Worm (Caenorhabditis elegans) whole organism, L2 larva: ENCODE measurements around the gene C49C3.8.

Experiments
- C34F6.9 ChIP-seq: fragments of 150-350 bp; optimal IDR thresholded peaks from 2 replicates; lab custom pipeline; 2014; ENCODE audit warnings: missing biosample characterization, missing genetic modification characterization
- F13H6.1 ChIP-seq: sonication (generic microtip); optimal IDR thresholded peaks from 2 replicates; lab custom pipeline; 2016; ENCODE audit warnings: missing genetic modification characterization, missing compliant biosample characterization
- Y55F3AM.14 ChIP-seq: fragments of 200-800 bp; sonication (Bioruptor generic); optimal IDR thresholded peaks from 2 replicates; lab custom pipeline; 2018; ENCODE audit warnings: mild to moderate bottlenecking, missing genetic modification characterization, missing compliant biosample characterization
- ZK546.5 ChIP-seq: sonication (generic microtip); optimal IDR thresholded peaks from 2 replicates; lab custom pipeline; 2017; ENCODE audit warnings: missing biosample characterization, missing genetic modification characterization
- aly-2 ChIP-seq: fragments of 150-350 bp; optimal IDR thresholded peaks from 2 replicates; lab custom pipeline; 2014; ENCODE audit warnings: missing biosample characterization, missing genetic modification characterization
- ama-1 ChIP-seq: fragments of 150-350 bp; optimal IDR thresholded peaks from 2 replicates; lab custom pipeline; 2018; ENCODE audit warnings: inconsistent platforms
- blmp-1 ChIP-seq: sonication (generic microtip); optimal IDR thresholded peaks from 2 replicates; lab custom pipeline; 2017; ENCODE audit warnings: missing genetic modification characterization, mild to moderate bottlenecking, missing compliant biosample characterization, antibody characterized with exemption, moderate library complexity; ENCODE audit not compliant: insufficient read depth
- ceh-16 ChIP-seq: fragments of 150-350 bp; optimal IDR thresholded peaks from 2 replicates; lab custom pipeline; 2014; ENCODE audit warnings: missing biosample characterization, missing genetic modification characterization
- ceh-82 ChIP-seq: fragments of 150-350 bp; optimal IDR thresholded peaks from 2 replicates; lab custom pipeline; 2014; ENCODE audit warnings: missing biosample characterization, missing genetic modification characterization
- crh-2 ChIP-seq: sonication (generic microtip); optimal IDR thresholded peaks from 2 replicates; lab custom pipeline; 2017; ENCODE audit warnings: missing biosample characterization, missing genetic modification characterization
- elt-1 ChIP-seq: fragments of 150-350 bp; optimal IDR thresholded peaks from 2 replicates; lab custom pipeline; 2014; ENCODE audit warnings: missing biosample characterization, missing genetic modification characterization
- elt-3 ChIP-seq: sonication (generic microtip); optimal IDR thresholded peaks from 2 replicates; lab custom pipeline; 2017; ENCODE audit warnings: missing biosample characterization, missing genetic modification characterization
- fos-1 ChIP-seq: fragments of 150-350 bp; optimal IDR thresholded peaks from 2 replicates; lab custom pipeline; 2014; ENCODE audit warnings: missing biosample characterization, missing genetic modification characterization
- gmeb-1 ChIP-seq: fragments of 150-350 bp; optimal IDR thresholded peaks from 2 replicates; lab custom pipeline; 2014; ENCODE audit warnings: missing biosample characterization, missing genetic modification characterization
- lin-13 ChIP-seq: fragments of 150-350 bp; optimal IDR thresholded peaks from 2 replicates; lab custom pipeline; 2014; ENCODE audit warnings: missing biosample characterization, missing genetic modification reagents, missing genetic modification characterization
- lin-39 ChIP-seq: fragments of 150-350 bp; optimal IDR thresholded peaks from 2 replicates; lab custom pipeline; 2014; ENCODE audit warnings: missing biosample characterization, missing genetic modification reagents, missing genetic modification characterization
- mab-5 ChIP-seq: fragments of 150-350 bp; optimal IDR thresholded peaks from 2 replicates; lab custom pipeline; 2014; ENCODE audit warnings: missing biosample characterization, missing genetic modification characterization
- mbf-1 ChIP-seq: sonication (generic microtip); optimal IDR thresholded peaks from 2 replicates; lab custom pipeline; 2017; ENCODE audit warnings: missing biosample characterization, missing genetic modification characterization
- mdl-1 ChIP-seq, 2 experiments: fragments of 150-350 bp in 1 of 2; sonication (generic microtip) in 1 of 2; optimal IDR thresholded peaks; 2 replicates each; lab custom pipeline; 2017; ENCODE audit warnings: missing biosample characterization in 2 of 2, missing genetic modification characterization in 2 of 2
- nhr-10 ChIP-seq: sonication (generic microtip); optimal IDR thresholded peaks from 2 replicates; lab custom pipeline; 2017; ENCODE audit warnings: missing biosample characterization, missing genetic modification characterization
- nhr-11 ChIP-seq: fragments of 150-350 bp; optimal IDR thresholded peaks from 2 replicates; lab custom pipeline; 2014; ENCODE audit warnings: missing biosample characterization, missing genetic modification characterization
- nhr-12 ChIP-seq: fragments of 150-350 bp; optimal IDR thresholded peaks from 2 replicates; lab custom pipeline; 2014; ENCODE audit warnings: missing biosample characterization, missing genetic modification characterization
- nhr-129 ChIP-seq: fragments of 150-350 bp; optimal IDR thresholded peaks from 2 replicates; lab custom pipeline; 2014; ENCODE audit warnings: missing biosample characterization, missing genetic modification characterization
- nhr-21 ChIP-seq: fragments of 150-350 bp; optimal IDR thresholded peaks from 2 replicates; lab custom pipeline; 2014; ENCODE audit warnings: missing biosample characterization, missing genetic modification characterization
- nhr-77 ChIP-seq: fragments of 150-350 bp; optimal IDR thresholded peaks from 2 replicates; lab custom pipeline; 2014; ENCODE audit warnings: missing biosample characterization, missing genetic modification characterization
- peb-1 ChIP-seq: fragments of 150-350 bp; optimal IDR thresholded peaks from 2 replicates; lab custom pipeline; 2014; ENCODE audit warnings: missing biosample characterization, missing genetic modification characterization
- sem-4 ChIP-seq: fragments of 150-350 bp; optimal IDR thresholded peaks from 2 replicates; lab custom pipeline; 2014; ENCODE audit warnings: missing biosample characterization, missing genetic modification reagents, missing genetic modification characterization
- skn-1 ChIP-seq: sonication (generic microtip); optimal IDR thresholded peaks from 2 replicates; lab custom pipeline; 2017; ENCODE audit warnings: missing biosample characterization, missing genetic modification characterization
- sma-3 ChIP-seq: sonication (generic microtip); optimal IDR thresholded peaks from 2 replicates; lab custom pipeline; 2016; ENCODE audit warnings: missing genetic modification reagents, missing genetic modification characterization, missing compliant biosample characterization
- snpc-4 ChIP-seq: fragments of 150-350 bp; optimal IDR thresholded peaks from 2 replicates; lab custom pipeline; 2014; ENCODE audit warnings: missing biosample characterization, missing genetic modification characterization
- unc-39 ChIP-seq: fragments of 150-350 bp; optimal IDR thresholded peaks from 2 replicates; lab custom pipeline; 2014; ENCODE audit warnings: missing biosample characterization, missing genetic modification characterization
- unc-55 ChIP-seq: fragments of 150-350 bp; sonication (generic microtip); optimal IDR thresholded peaks from 3 replicates; lab custom pipeline; 2014; ENCODE audit warnings: missing biosample characterization, missing genetic modification reagents, missing genetic modification characterization
- zag-1 ChIP-seq: fragments of 150-350 bp; optimal IDR thresholded peaks from 2 replicates; lab custom pipeline; 2014; ENCODE audit warnings: missing biosample characterization, missing genetic modification characterization
- ztf-1 ChIP-seq: fragments of 200-800 bp; sonication (Bioruptor generic); conservative IDR thresholded peaks from 2 replicates; pipeline ENCODE4 v1.3.6; 2022; ENCODE audit warnings: missing genetic modification characterization, missing compliant biosample characterization
- ztf-11 ChIP-seq: sonication (generic microtip); optimal IDR thresholded peaks from 2 replicates; lab custom pipeline; 2017; ENCODE audit warnings: missing biosample characterization, missing genetic modification characterization
- ztf-4 ChIP-seq: fragments of 150-350 bp; optimal IDR thresholded peaks from 2 replicates; lab custom pipeline; 2014; ENCODE audit warnings: missing biosample characterization, missing genetic modification characterization

Gene C49C3.8

DNA sequence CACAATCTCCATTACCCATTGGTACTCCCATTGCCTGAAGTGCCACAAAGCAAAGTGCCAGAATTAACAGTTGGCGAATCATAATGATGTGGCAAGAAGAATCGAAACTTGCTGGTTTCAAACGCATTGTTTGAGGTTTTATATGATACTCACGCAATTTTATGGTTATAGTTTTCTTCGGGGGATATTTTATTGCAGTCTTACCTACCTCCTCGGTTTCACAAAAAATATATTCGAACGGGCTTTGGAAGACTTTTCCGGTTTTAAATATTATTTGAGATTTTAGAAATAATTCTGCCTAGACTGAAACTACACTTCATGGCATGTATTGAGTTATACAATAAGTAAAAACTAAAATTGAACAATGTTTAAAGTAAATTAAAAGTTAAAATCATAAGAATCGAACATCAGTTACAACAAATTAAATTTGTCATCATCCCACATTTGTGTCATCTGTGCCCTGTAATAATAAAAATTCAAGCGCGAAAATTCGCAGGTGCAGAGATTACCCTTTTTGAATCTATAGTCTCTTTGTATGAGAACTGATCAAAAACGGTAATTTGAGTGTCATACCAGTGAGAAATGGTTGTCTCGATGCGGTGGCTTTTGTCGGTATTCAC lies 11.7 kb downstream of the C49C3.8 start, which contains the start of the genes clec-197 and clec-198:
Gene clec-197 (minus strand): TSS at position 101 of the 620 bp plus-strand sequence.
Gene clec-198 (plus strand): TSS at position 570 of the 620 bp plus-strand sequence.
- no peak for TF ChIP-seq mbf-1 (tag; lab: Kevin White, UChicago)
- TF ChIP-seq unc-39 (tag; lab: Kevin White, UChicago), result no peak
- TF ChIP-seq ztf-11 (tag; lab: Kevin White, UChicago), result no peak
- TF ChIP-seq ztf-1 (GFP tag; lab: Robert Waterston, UW), result no peak
- TF ChIP-seq sem-4 (tag; lab: Kevin White, UChicago), result no peak
- no peak for TF ChIP-seq ama-1 (lab: Kevin White, UChicago)
- TF ChIP-seq nhr-129 (tag; lab: Kevin White, UChicago), result no peak
- TF ChIP-seq elt-1 (tag; lab: Kevin White, UChicago), result no peak
- no peak for TF ChIP-seq ceh-16
- TF ChIP-seq lin-39 (tag; lab: Kevin White, UChicago), result no peak
- TF ChIP-seq Y55F3AM.14, result no peak

ce11 chrIV:17351586-17351985 lies 16.6 kb downstream of the C49C3.8 start, which contains the start of gene clec-199:
Gene clec-199 (plus strand): TSS chrIV:17351886.
- TF ChIP-seq lin-13, result no peak

ce11 chrIV:17361143-17361542 lies 26.1 kb downstream of the C49C3.8 start, which contains the start of gene clec-202:
Gene clec-202 (plus strand): TSS chrIV:17361443.
- no peak for TF ChIP-seq gmeb-1
- no peak for TF ChIP-seq ceh-16
- no peak for TF ChIP-seq sma-3 (GFP tag; lab: Kevin White, UChicago)
- TF ChIP-seq nhr-12, result no peak
- TF ChIP-seq C34F6.9 (tag; lab: Kevin White, UChicago), result no peak
- TF ChIP-seq blmp-1, result no peak
- no peak for TF ChIP-seq mdl-1 (tag; optimal IDR thresholded peaks at IDR 0.05; lab: Kevin White, UChicago)
- no peak for TF ChIP-seq elt-1 (tag; lab: Kevin White, UChicago)
- no peak for TF ChIP-seq nhr-21 (tag; lab: Kevin White, UChicago)
- TF ChIP-seq, all 48 proteins: peak for 0

ce11 chrIV:17367294-17367693 lies 32.3 kb downstream of the C49C3.8 start, which contains the start of gene zipt-17:
Gene zipt-17 (minus strand): TSS chrIV:17367394.
- no peak for TF ChIP-seq gmeb-1
- TF ChIP-seq elt-3 (tag; lab: Kevin White, UChicago), result no peak
- no peak for TF ChIP-seq F13H6.1 (tag; lab: Kevin White, UChicago)
- no peak for TF ChIP-seq peb-1 (tag; lab: Kevin White, UChicago)
- TF ChIP-seq snpc-4 (tag; lab: Kevin White, UChicago), result no peak
- TF ChIP-seq unc-39 (tag; lab: Kevin White, UChicago), result no peak
- no peak for TF ChIP-seq zag-1 (tag; lab: Kevin White, UChicago)
- TF ChIP-seq lin-13, result no peak
- TF ChIP-seq nhr-77 (tag; lab: Kevin White, UChicago), result no peak
- no peak for TF ChIP-seq fos-1 (tag; lab: Kevin White, UChicago)
- no peak for TF ChIP-seq crh-2
- TF ChIP-seq nhr-10 (tag; lab: Kevin White, UChicago), result no peak
- no peak for TF ChIP-seq blmp-1
- TF ChIP-seq ZK546.5 (tag; lab: Kevin White, UChicago), result no peak
- no peak for TF ChIP-seq skn-1 (tag; lab: Kevin White, UChicago)
- no peak for TF ChIP-seq mab-5 (tag; lab: Kevin White, UChicago)
- TF ChIP-seq mdl-1 (tag; optimal IDR thresholded peaks at IDR 0.05; lab: Kevin White, UChicago), result no peak
- TF ChIP-seq sma-3 (GFP tag; lab: Kevin White, UChicago), result no peak

DNA sequence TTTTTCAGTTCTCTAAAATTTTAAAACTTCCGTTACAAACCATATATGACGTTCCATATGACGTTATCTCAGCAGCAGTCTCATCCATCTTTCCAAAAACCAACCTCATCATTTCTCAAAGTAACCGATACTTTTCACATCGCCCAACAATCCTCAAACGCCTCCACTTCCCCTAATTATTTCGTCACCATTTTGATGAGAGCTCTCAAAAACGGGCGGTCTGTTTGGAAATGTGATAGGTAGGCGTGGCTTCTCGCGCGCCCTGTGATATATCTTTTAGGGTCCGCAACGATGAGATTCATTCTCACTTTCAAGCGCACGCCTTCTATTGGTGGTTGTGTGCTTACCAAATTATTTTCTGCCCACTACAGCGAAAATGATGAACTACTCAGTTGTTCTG lies 33.3 kb downstream of the C49C3.8 start, which contains the start of gene trh-1:
Gene trh-1 (plus strand): TSS at position 301 of the 400 bp plus-strand sequence.
- TF ChIP-seq unc-39 (tag; lab: Kevin White, UChicago) (no peak), ceh-82 (no peak), ztf-11 (tag; lab: Kevin White, UChicago) (no peak), fos-1 (tag; lab: Kevin White, UChicago) (no peak), nhr-11 (no peak), mdl-1 (tag; optimal IDR thresholded peaks at IDR 0.05; lab: Kevin White, UChicago) (no peak), ztf-4 (tag; lab: Kevin White, UChicago) (no peak), Y55F3AM.14 (no peak), lin-13 (no peak), aly-2 (no peak), unc-55 (GFP tag; lab: Kevin White, UChicago) (no peak), nhr-12 (no peak), peb-1 (tag; lab: Kevin White, UChicago) (no peak), elt-3 (tag; lab: Kevin White, UChicago) (no peak), snpc-4 (tag; lab: Kevin White, UChicago) (no peak)
